Worm (Caenorhabditis elegans): Measurements from ENCODE around the gene cyp-33C11.

- TF ChIP-seq him-1 (tag; optimal IDR thresholded peaks at IDR 0.05): no peak
- TF ChIP-seq dao-5 (tag; optimal IDR thresholded peaks at IDR 0.05): no peak
Measured at ce11 chrV:731330-731729, 18.5 kb upstream of the cyp-33C11 start.

All from whole organism, L4/young adult.